Fruit fly (Drosophila melanogaster): ENCODE results near the gene CG15019.

- no peak for TF ChIP-seq pad (GFP tag; optimal IDR thresholded peaks at IDR 0.05)
- TF ChIP-seq tj (GFP tag; optimal IDR thresholded peaks at IDR 0.05), result no peak
- TF ChIP-seq CG7045 (GFP tag; optimal IDR thresholded peaks at IDR 0.05), result no peak
- no peak for TF ChIP-seq ovo (GFP tag; optimal IDR thresholded peaks at IDR 0.05)
- TF ChIP-seq cic (GFP tag; optimal IDR thresholded peaks at IDR 0.05), result no peak
- no peak for TF ChIP-seq CG1620 (GFP tag; optimal IDR thresholded peaks at IDR 0.05)
- no peak for TF ChIP-seq bab1 (GFP tag; optimal IDR thresholded peaks at IDR 0.05)
- TF ChIP-seq CG11617 (GFP tag; optimal IDR thresholded peaks at IDR 0.05), result no peak
- no peak for TF ChIP-seq CG14711 (tag; optimal IDR thresholded peaks at IDR 0.05)
- TF ChIP-seq Clk (GFP tag; optimal IDR thresholded peaks at IDR 0.05), result no peak
- no peak for TF ChIP-seq CG5204 (GFP tag; optimal IDR thresholded peaks at IDR 0.05)
- no peak for TF ChIP-seq kay (GFP tag; ENCODE audit: borderline replicate concordance)
- TF ChIP-seq cnc (optimal IDR thresholded peaks at IDR 0.05), result no peak
Measured at dm6 chr3L:4399905-4400304, 6.0 kb downstream of the CG15019 start.

Measured in whole organism, adult.